Worm (Caenorhabditis elegans): ENCODE measurements around the gene rho-1.

DNA sequence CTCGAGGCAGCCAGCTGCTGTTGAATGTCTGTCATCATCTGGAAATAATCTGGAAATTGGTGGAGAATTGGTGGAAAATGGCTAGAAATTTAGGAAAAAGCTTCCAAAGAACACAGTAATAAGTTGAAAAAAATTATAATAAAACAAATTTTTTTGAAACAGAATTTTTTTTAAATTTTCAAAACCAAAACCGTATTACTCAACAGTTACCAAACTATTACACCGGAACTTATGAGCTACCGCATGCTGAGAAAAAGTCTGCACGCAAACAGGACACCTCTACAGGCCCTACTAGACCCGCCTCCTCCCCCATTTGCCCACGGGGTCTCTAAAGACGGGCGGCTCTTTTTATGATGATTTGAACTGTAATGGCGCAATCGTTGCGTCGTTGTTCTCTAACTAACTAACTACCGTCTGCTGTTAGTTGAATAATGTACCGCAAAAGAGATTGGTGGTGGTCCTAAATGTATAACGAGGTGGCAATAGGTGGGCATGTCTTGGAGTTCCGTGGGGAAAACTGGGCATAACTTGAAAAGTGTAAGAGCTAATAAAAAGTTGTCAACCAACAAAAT, 16.9 kb upstream of the rho-1 start, which contains the start of gene zip-7:
- TF ChIP-seq elt-1 (tag; optimal IDR thresholded peaks at IDR 0.05; ENCODE audit: borderline replicate concordance, insufficient read depth): no peak
- TF ChIP-seq pha-4 (tag; optimal IDR thresholded peaks at IDR 0.05): no peak
- no peak for TF ChIP-seq mab-5 (tag; optimal IDR thresholded peaks at IDR 0.05)
- no peak for TF ChIP-seq ces-1 (GFP tag; optimal IDR thresholded peaks at IDR 0.05)
- no peak for TF ChIP-seq ceh-39 (tag; optimal IDR thresholded peaks at IDR 0.05)
- TF ChIP-seq nhr-76 (tag; optimal IDR thresholded peaks at IDR 0.05): no peak
- TF ChIP-seq elt-3 (tag; optimal IDR thresholded peaks at IDR 0.05): no peak
- no peak for TF ChIP-seq lin-13 (tag; optimal IDR thresholded peaks at IDR 0.05)
- TF ChIP-seq nhr-12 (tag; optimal IDR thresholded peaks at IDR 0.05): no peak
- TF ChIP-seq tbx-8 (GFP tag; optimal IDR thresholded peaks at IDR 0.05): no peak

Measured in whole organism, mixed stage, embryonic.